Worm (Caenorhabditis elegans) whole organism, young adult: Measurements from ENCODE around the gene T06C12.12.

Experiments
- B0035.1 ChIP-seq: sonication (generic microtip); optimal IDR thresholded peaks from 2 replicates; lab custom pipeline; 2016; ENCODE audit warnings: missing genetic modification characterization, mild to moderate bottlenecking, missing compliant biosample characterization, missing genotype, missing genetic modification reagents
- F10E7.11 ChIP-seq: sonication (generic microtip); optimal IDR thresholded peaks from 2 replicates; lab custom pipeline; 2017; ENCODE audit warnings: mild to moderate bottlenecking, missing genetic modification characterization, moderate library complexity, missing compliant biosample characterization
- F23B12.7 ChIP-seq: sonication (generic microtip); optimal IDR thresholded peaks from 2 replicates; lab custom pipeline; 2017; ENCODE audit warnings: missing genetic modification characterization, mild to moderate bottlenecking, missing compliant biosample characterization, antibody characterized with exemption, moderate library complexity; ENCODE audit not compliant: insufficient read depth
- F33H1.4 ChIP-seq: fragments of 200-800 bp; sonication (Bioruptor generic); IDR thresholded peaks from 2 replicates; pipeline ENCODE4 v1.3.6; 2022; ENCODE audit warnings: missing genetic modification reagents, missing genetic modification characterization, missing compliant biosample characterization
- F55B11.4 ChIP-seq: sonication (generic microtip); optimal IDR thresholded peaks from 2 replicates; lab custom pipeline; 2016; ENCODE audit warnings: missing compliant biosample characterization, missing genetic modification characterization, borderline replicate concordance; ENCODE audit not compliant: insufficient read depth
- F57C9.4 ChIP-seq: sonication (generic microtip); optimal IDR thresholded peaks from 2 replicates; lab custom pipeline; 2017; ENCODE audit warnings: mild to moderate bottlenecking, missing genetic modification characterization, missing compliant biosample characterization
- T26A5.8 ChIP-seq: sonication (generic microtip); optimal IDR thresholded peaks from 2 replicates; lab custom pipeline; 2016; ENCODE audit warnings: missing genetic modification characterization, missing compliant biosample characterization
- Y67H2A.10 ChIP-seq: fragments of 200-800 bp; sonication (Bioruptor generic); conservative IDR thresholded peaks from 2 replicates; pipeline ENCODE4 v1.3.6; 2022; ENCODE audit warnings: missing genetic modification reagents, missing genetic modification characterization, missing compliant biosample characterization
- aptf-3 ChIP-seq: fragments of 200-800 bp; sonication (Bioruptor generic); IDR thresholded peaks from 2 replicates; pipeline ENCODE4 v1.3.6; 2022; ENCODE audit warnings: missing genetic modification characterization, missing compliant biosample characterization
- atf-7 ChIP-seq: sonication (generic microtip); optimal IDR thresholded peaks from 2 replicates; lab custom pipeline; 2017; ENCODE audit warnings: mild to moderate bottlenecking, missing genetic modification characterization, missing compliant biosample characterization
- athp-1 ChIP-seq: sonication (generic microtip); optimal IDR thresholded peaks from 2 replicates; lab custom pipeline; 2017; ENCODE audit warnings: mild to moderate bottlenecking, missing genetic modification characterization, missing compliant biosample characterization
- attf-5 ChIP-seq: fragments of 200-800 bp; sonication (Bioruptor generic); optimal IDR thresholded peaks from 2 replicates; lab custom pipeline; 2018; ENCODE audit warnings: mild to moderate bottlenecking, missing genetic modification characterization, missing compliant biosample characterization
- ccch-3 ChIP-seq: fragments of 200-800 bp; sonication (Bioruptor generic); optimal IDR thresholded peaks from 2 replicates; lab custom pipeline; 2018; ENCODE audit warnings: mild to moderate bottlenecking, missing genetic modification characterization, missing compliant biosample characterization
- ceh-100 ChIP-seq: fragments of 200-800 bp; sonication (Bioruptor generic); IDR thresholded peaks from 2 replicates; pipeline ENCODE4 v1.3.6; 2022; ENCODE audit warnings: missing genetic modification reagents, missing genetic modification characterization, missing compliant biosample characterization
- ceh-58 ChIP-seq: fragments of 200-800 bp; sonication (Bioruptor generic); IDR thresholded peaks from 2 replicates; pipeline ENCODE4 v1.3.6; 2022; ENCODE audit warnings: missing genetic modification characterization, missing compliant biosample characterization
- ceh-79 ChIP-seq: sonication (generic microtip); optimal IDR thresholded peaks from 2 replicates; lab custom pipeline; 2017; ENCODE audit warnings: mild to moderate bottlenecking, missing genetic modification characterization, missing compliant biosample characterization
- chd-7 ChIP-seq: sonication (generic microtip); optimal IDR thresholded peaks from 2 replicates; lab custom pipeline; 2016; ENCODE audit warnings: mild to moderate bottlenecking, missing genetic modification characterization, moderate library complexity, missing compliant biosample characterization
- dox-1 ChIP-seq: fragments of 200-800 bp; sonication (Bioruptor generic); IDR thresholded peaks from 2 replicates; pipeline ENCODE4 v1.3.6; 2022; ENCODE audit warnings: missing genetic modification reagents, missing genetic modification characterization, missing compliant biosample characterization
- egl-18 ChIP-seq: fragments of 200-800 bp; sonication (Bioruptor generic); IDR thresholded peaks from 2 replicates; pipeline ENCODE4 v1.3.6; 2022; ENCODE audit warnings: missing genetic modification reagents, missing genetic modification characterization, missing compliant biosample characterization
- egrh-3 ChIP-seq: fragments of 200-800 bp; sonication (Bioruptor generic); IDR thresholded peaks from 2 replicates; pipeline ENCODE4 v1.3.6; 2022; ENCODE audit warnings: missing genetic modification reagents, missing genetic modification characterization, missing compliant biosample characterization
- ets-4 ChIP-seq: fragments of 200-800 bp; sonication (Bioruptor generic); optimal IDR thresholded peaks from 2 replicates; lab custom pipeline; 2018; ENCODE audit warnings: mild to moderate bottlenecking, missing genetic modification characterization, missing compliant biosample characterization
- gei-17 ChIP-seq: fragments of 200-800 bp; sonication (Bioruptor generic); optimal IDR thresholded peaks from 2 replicates; lab custom pipeline; 2018; ENCODE audit warnings: mild to moderate bottlenecking, missing genetic modification characterization, missing compliant biosample characterization
- hmg-1.2 ChIP-seq: fragments of 200-800 bp; sonication (Bioruptor generic); IDR thresholded peaks from 2 replicates; pipeline ENCODE4 v1.3.6; 2022; ENCODE audit warnings: missing genetic modification reagents, missing genetic modification characterization, missing compliant biosample characterization
- let-526 ChIP-seq: fragments of 200-800 bp; sonication (Bioruptor generic); IDR thresholded peaks from 2 replicates; pipeline ENCODE4 v1.3.6; 2022; ENCODE audit warnings: missing genetic modification reagents, missing genetic modification characterization, missing compliant biosample characterization
- let-607 ChIP-seq, 2 experiments: fragments of 200-800 bp in 1 of 2; sonication (Bioruptor generic) in 1 of 2; sonication (generic microtip) in 1 of 2; optimal IDR thresholded peaks; 2 replicates each; lab custom pipeline; 2016 to 2018; ENCODE audit warnings: mild to moderate bottlenecking in 2 of 2, missing compliant biosample characterization in 2 of 2, missing genetic modification characterization in 2 of 2, moderate library complexity in 2 of 2, missing genotype in 1 of 2
- lir-1 ChIP-seq: fragments of 200-800 bp; sonication (Bioruptor generic); conservative IDR thresholded peaks from 2 replicates; pipeline ENCODE4 v1.3.6; 2022; ENCODE audit warnings: missing genetic modification reagents, missing genetic modification characterization, missing compliant biosample characterization
- lsl-1 ChIP-seq: fragments of 200-800 bp; sonication (Bioruptor generic); optimal IDR thresholded peaks from 2 replicates; lab custom pipeline; 2018; ENCODE audit warnings: mild to moderate bottlenecking, missing genetic modification characterization, moderate library complexity, missing compliant biosample characterization
- lsy-27 ChIP-seq: sonication (generic microtip); optimal IDR thresholded peaks from 2 replicates; lab custom pipeline; 2017; ENCODE audit warnings: missing genetic modification characterization, mild to moderate bottlenecking, missing compliant biosample characterization, antibody characterized with exemption, missing genotype, borderline replicate concordance; ENCODE audit not compliant: insufficient read depth
- madf-6 ChIP-seq: fragments of 200-800 bp; sonication (Bioruptor generic); IDR thresholded peaks from 2 replicates; pipeline ENCODE4 v1.3.6; 2022; ENCODE audit warnings: missing genetic modification reagents, missing genetic modification characterization, missing compliant biosample characterization
- madf-8 ChIP-seq: fragments of 200-800 bp; sonication (Bioruptor generic); conservative IDR thresholded peaks from 2 replicates; pipeline ENCODE4 v1.3.6; 2022; ENCODE audit warnings: missing genetic modification reagents, missing genetic modification characterization, missing compliant biosample characterization
- nfyb-1 ChIP-seq: fragments of 200-800 bp; sonication (Bioruptor generic); IDR thresholded peaks from 2 replicates; pipeline ENCODE4 v1.3.6; 2022; ENCODE audit warnings: missing genetic modification reagents, missing genetic modification characterization, missing compliant biosample characterization
- nhr-120 ChIP-seq: fragments of 200-800 bp; sonication (Bioruptor generic); IDR thresholded peaks from 2 replicates; pipeline ENCODE4 v1.3.6; 2022; ENCODE audit warnings: missing genetic modification characterization, missing compliant biosample characterization
- nhr-80 ChIP-seq: sonication (generic microtip); optimal IDR thresholded peaks from 2 replicates; lab custom pipeline; 2016; ENCODE audit warnings: missing genetic modification characterization, missing compliant biosample characterization
- pha-4 ChIP-seq: fragments of 150-350 bp; sonication (generic microtip); optimal IDR thresholded peaks from 2 replicates; lab custom pipeline; 2014; ENCODE audit warnings: missing biosample characterization, missing genetic modification reagents, missing genetic modification characterization
- repo-1 ChIP-seq: sonication (generic microtip); optimal IDR thresholded peaks from 2 replicates; lab custom pipeline; 2017; ENCODE audit warnings: mild to moderate bottlenecking, missing genetic modification characterization, missing compliant biosample characterization
- rpc-1 ChIP-seq, 2 experiments: fragments of 150-350 bp in 1 of 2; sonication (generic microtip) in 1 of 2; optimal IDR thresholded peaks; 2 replicates each; lab custom pipeline; 2014 to 2018; ENCODE audit warnings: missing biosample characterization in 1 of 2, missing genetic modification characterization in 1 of 2, missing genetic modification reagents in 1 of 2, missing genotype in 1 of 2
- snpc-4 ChIP-seq, 5 experiments: fragments of 150-350 bp in 1 of 5; sonication (generic microtip) in 4 of 5; optimal IDR thresholded peaks; 2 replicates each; lab custom pipeline; 2014 to 2018; ENCODE audit warnings: missing genetic modification characterization in 5 of 5, missing biosample characterization in 3 of 5, antibody characterized with exemption in 2 of 5, mild to moderate bottlenecking in 2 of 5, missing compliant biosample characterization in 2 of 5, missing genotype in 2 of 5, moderate library complexity in 2 of 5, missing genetic modification reagents in 1 of 5
- sptf-2 ChIP-seq: fragments of 200-800 bp; sonication (Bioruptor generic); optimal IDR thresholded peaks from 2 replicates; lab custom pipeline; 2018; ENCODE audit warnings: mild to moderate bottlenecking, missing genetic modification characterization, missing compliant biosample characterization
- ztf-18 ChIP-seq: sonication (generic microtip); optimal IDR thresholded peaks from 2 replicates; lab custom pipeline; 2016; ENCODE audit warnings: missing genotype, mild to moderate bottlenecking, missing genetic modification characterization, missing compliant biosample characterization
- ztf-28 ChIP-seq: fragments of 200-800 bp; sonication (Bioruptor generic); IDR thresholded peaks from 2 replicates; pipeline ENCODE4 v1.3.6; 2022; ENCODE audit warnings: missing genetic modification reagents, missing genetic modification characterization, missing compliant biosample characterization
- ztf-3 ChIP-seq: fragments of 200-800 bp; sonication (Bioruptor generic); optimal IDR thresholded peaks from 2 replicates; lab custom pipeline; 2018; ENCODE audit warnings: mild to moderate bottlenecking, missing genetic modification characterization, missing compliant biosample characterization

T06C12.12 gene

ce11 chrV:15873762-15874161 is 18.1 kb upstream of the T06C12.12 start (continued):
- peak; percentile 95 for TF ChIP-seq T26A5.8
- peak; percentile 96 for TF ChIP-seq athp-1
- peak; percentile 82 for TF ChIP-seq B0035.1 (tag; lab: Kevin White, UChicago)
- peak; percentile 81 for TF ChIP-seq ceh-100 (GFP tag; lab: Robert Waterston, UW)
- TF ChIP-seq Y67H2A.10 = no peak
- TF ChIP-seq F10E7.11 = peak; percentile 97
- peak; percentile 43 for TF ChIP-seq madf-8 (GFP tag; lab: Robert Waterston, UW)
- TF ChIP-seq aptf-3 = peak; percentile 98
- TF ChIP-seq, all 124 proteins: peak for 115

ce11 chrV:15876308-15876707 is 15.6 kb upstream of the T06C12.12 start, which contains the start of gene nhr-102:
TSS of gene nhr-102 (minus strand) at chrV:15876408.
- TF ChIP-seq lsl-1 (GFP tag; lab: Kevin White, UChicago) = no peak
- 0 out of 2 replicates have a peak, but pooled peaks have one; percentile 28 for TF ChIP-seq madf-6 (GFP tag; lab: Robert Waterston, UW)

- TF ChIP-seq repo-1 (tag; lab: Kevin White, UChicago) (no peak), ztf-3 (GFP tag; lab: Kevin White, UChicago) (no peak), ets-4 (GFP tag; lab: Kevin White, UChicago) (no peak), F57C9.4 (no peak)
These were observed 12.4 kb upstream of the T06C12.12 start, which contains the start of gene nhr-84 for ce11 chrV:15879508-15879907. TSS of gene nhr-84 (minus strand) at chrV:15879608.

ce11 chrV:15880033-15880432 is 11.8 kb upstream of the T06C12.12 start:
- no peak for TF ChIP-seq chd-7
- TF ChIP-seq ceh-79 (tag; lab: Kevin White, UChicago) = no peak
- no peak for TF ChIP-seq F23B12.7 (tag; lab: Kevin White, UChicago)
- no peak for TF ChIP-seq sptf-2 (GFP tag; lab: Kevin White, UChicago)
- no peak for TF ChIP-seq ztf-18 (tag; lab: Kevin White, UChicago)
- no peak for TF ChIP-seq rpc-1 (optimal IDR thresholded peaks at IDR 0.05; lab: Kevin White, UChicago)
- TF ChIP-seq rpc-1 (tag; optimal IDR thresholded peaks at IDR 0.05; lab: Kevin White, UChicago) = no peak
- no peak for TF ChIP-seq ccch-3 (GFP tag; lab: Kevin White, UChicago)
- TF ChIP-seq pha-4 (tag; lab: Kevin White, UChicago) = no peak

- TF ChIP-seq ets-4 (GFP tag; lab: Kevin White, UChicago) (no peak), F55B11.4 (tag; lab: Kevin White, UChicago) (no peak), F33H1.4 (GFP tag; lab: Robert Waterston, UW) (no peak), dox-1 (GFP tag; lab: Robert Waterston, UW) (0 out of 2 replicates have a peak, but pooled peaks have one; percentile 23), egl-18 (GFP tag; lab: Robert Waterston, UW) (no peak), atf-7 (tag; lab: Kevin White, UChicago) (peak; percentile 73), hmg-1.2 (GFP tag; lab: Robert Waterston, UW) (peak; percentile 62; the same call in 1 of the 2 replicates), rpc-1 (optimal IDR thresholded peaks at IDR 0.05; lab: Kevin White, UChicago) (no peak), rpc-1 (tag; optimal IDR thresholded peaks at IDR 0.05; lab: Kevin White, UChicago) (no peak), snpc-4 (GFP tag; optimal IDR thresholded peaks at IDR 0.05; lab: Kevin White, UChicago) (no peak), snpc-4 (tag; optimal IDR thresholded peaks at IDR 0.05; lab: Kevin White, UChicago) (peak in 1 of 4 experiments; percentile 11), nfyb-1 (GFP tag; lab: Robert Waterston, UW) (peak; percentile 60; the same call in 1 of the 2 replicates), egrh-3 (GFP tag; lab: Robert Waterston, UW) (no peak), lir-1 (GFP tag; lab: Robert Waterston, UW) (no peak), let-607 (tag; optimal IDR thresholded peaks at IDR 0.05; lab: Kevin White, UChicago) (no peak), ceh-58 (GFP tag; lab: Robert Waterston, UW) (no peak), let-526 (GFP tag; lab: Robert Waterston, UW) (no peak), attf-5 (peak; percentile 77), ztf-28 (no peak), gei-17 (GFP tag; lab: Kevin White, UChicago) (no peak), pha-4 (tag; lab: Kevin White, UChicago) (peak; percentile 52), nhr-120 (no peak), nhr-80 (peak; percentile 70), lsy-27 (tag; lab: Kevin White, UChicago) (no peak)
These were observed 11.2 kb upstream of the T06C12.12 start for ce11 chrV:15880705-15881104.
